Worm (Caenorhabditis elegans): ENCODE measurements around the gene dnj-1.

DNA sequence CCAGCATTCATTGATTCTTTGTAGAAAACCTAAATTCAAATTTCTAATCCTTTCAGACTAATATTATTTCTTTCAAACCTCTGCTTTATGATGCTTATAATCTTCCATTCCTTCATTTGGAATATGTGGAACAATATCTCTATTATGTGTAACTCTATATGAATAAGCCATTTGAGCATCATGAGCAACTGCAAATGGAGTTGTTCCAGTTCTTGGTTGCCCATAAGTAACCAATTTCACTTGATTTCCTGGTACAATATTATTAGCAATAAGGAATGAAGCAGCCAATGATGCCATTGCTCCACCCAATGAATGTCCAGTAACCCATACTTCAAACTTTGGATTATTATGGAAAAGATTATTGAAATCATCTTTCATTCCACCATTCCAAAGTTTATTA lies 6.1 kb downstream of the dnj-1 start:
- TF ChIP-seq ztf-11 (tag; optimal IDR thresholded peaks at IDR 0.05), result no peak
- TF ChIP-seq tbx-2 (tag; optimal IDR thresholded peaks at IDR 0.05), result no peak
- no peak for TF ChIP-seq nhr-77 (tag; optimal IDR thresholded peaks at IDR 0.05)
- no peak for TF ChIP-seq fos-1 (tag; optimal IDR thresholded peaks at IDR 0.05)
- TF ChIP-seq rnt-1 (tag; optimal IDR thresholded peaks at IDR 0.05), result no peak
- no peak for TF ChIP-seq nhr-11 (tag; optimal IDR thresholded peaks at IDR 0.05)
- no peak for TF ChIP-seq nhr-12 (tag; optimal IDR thresholded peaks at IDR 0.05)
- no peak for TF ChIP-seq fkh-4 (tag; optimal IDR thresholded peaks at IDR 0.05; ENCODE audit: borderline replicate concordance)
